Worm (Caenorhabditis elegans) whole organism, young adult: ENCODE measurements around the gene gly-6.

Experiments used
- B0336.3 ChIP-seq: fragments of 200-800 bp; sonication (Bioruptor generic); IDR thresholded peaks from 2 replicates; pipeline ENCODE4 v1.3.6; 2022; ENCODE audit warnings: missing genetic modification characterization, missing compliant biosample characterization
- C06A6.2 ChIP-seq: fragments of 200-800 bp; sonication (Bioruptor generic); conservative IDR thresholded peaks from 2 replicates; pipeline ENCODE4 v1.3.6; 2022; ENCODE audit warnings: missing genetic modification characterization, missing compliant biosample characterization
- D2030.7 ChIP-seq: fragments of 200-800 bp; sonication (Bioruptor generic); IDR thresholded peaks from 2 replicates; pipeline ENCODE4 v1.3.6; 2022; ENCODE audit warnings: missing genetic modification reagents, missing genetic modification characterization, missing compliant biosample characterization
- F55B11.4 ChIP-seq: sonication (generic microtip); optimal IDR thresholded peaks from 2 replicates; lab custom pipeline; 2016; ENCODE audit warnings: missing compliant biosample characterization, missing genetic modification characterization, borderline replicate concordance; ENCODE audit not compliant: insufficient read depth
- K11D2.4 ChIP-seq: fragments of 200-800 bp; sonication (Bioruptor generic); IDR thresholded peaks from 2 replicates; pipeline ENCODE4 v1.3.6; 2022; ENCODE audit warnings: missing genetic modification reagents, missing genetic modification characterization, missing compliant biosample characterization
- ama-1 ChIP-seq, 3 experiments: fragments of 150-350 bp in 1 of 3; sonication (generic microtip) in 2 of 3; optimal IDR thresholded peaks; 2 replicates each; lab custom pipeline; 2014 to 2018; ENCODE audit warnings: missing biosample characterization in 2 of 3, missing genetic modification characterization in 2 of 3, missing genetic modification reagents in 2 of 3
- aptf-2 ChIP-seq: fragments of 200-800 bp; sonication (Bioruptor generic); conservative IDR thresholded peaks from 2 replicates; pipeline ENCODE4 v1.3.6; 2022; ENCODE audit warnings: missing genetic modification reagents, missing genetic modification characterization, missing compliant biosample characterization
- athp-1 ChIP-seq: sonication (generic microtip); optimal IDR thresholded peaks from 2 replicates; lab custom pipeline; 2017; ENCODE audit warnings: mild to moderate bottlenecking, missing genetic modification characterization, missing compliant biosample characterization
- attf-5 ChIP-seq: fragments of 200-800 bp; sonication (Bioruptor generic); optimal IDR thresholded peaks from 2 replicates; lab custom pipeline; 2018; ENCODE audit warnings: mild to moderate bottlenecking, missing genetic modification characterization, missing compliant biosample characterization
- attf-6 ChIP-seq: fragments of 200-800 bp; sonication (Bioruptor generic); IDR thresholded peaks from 2 replicates; pipeline ENCODE4 v1.3.6; 2022; ENCODE audit warnings: missing genetic modification reagents, missing genetic modification characterization, missing compliant biosample characterization
- bed-2 ChIP-seq: fragments of 200-800 bp; sonication (Bioruptor generic); IDR thresholded peaks from 2 replicates; pipeline ENCODE4 v1.3.6; 2022; ENCODE audit warnings: missing genetic modification reagents, missing genetic modification characterization, missing compliant biosample characterization
- ceh-27 ChIP-seq: fragments of 200-800 bp; sonication (Bioruptor generic); optimal IDR thresholded peaks from 2 replicates; lab custom pipeline; 2018; ENCODE audit warnings: mild to moderate bottlenecking, missing genetic modification characterization, moderate library complexity, missing compliant biosample characterization
- ceh-91 ChIP-seq: fragments of 200-800 bp; sonication (Bioruptor generic); IDR thresholded peaks from 2 replicates; pipeline ENCODE4 v1.3.6; 2022; ENCODE audit warnings: missing genetic modification reagents, missing genetic modification characterization, missing compliant biosample characterization
- chd-7 ChIP-seq: sonication (generic microtip); optimal IDR thresholded peaks from 2 replicates; lab custom pipeline; 2016; ENCODE audit warnings: mild to moderate bottlenecking, missing genetic modification characterization, moderate library complexity, missing compliant biosample characterization
- die-1 ChIP-seq: sonication (generic microtip); optimal IDR thresholded peaks from 2 replicates; lab custom pipeline; 2016; ENCODE audit warnings: missing genotype, mild to moderate bottlenecking, missing genetic modification characterization, missing compliant biosample characterization
- dox-1 ChIP-seq: fragments of 200-800 bp; sonication (Bioruptor generic); IDR thresholded peaks from 2 replicates; pipeline ENCODE4 v1.3.6; 2022; ENCODE audit warnings: missing genetic modification reagents, missing genetic modification characterization, missing compliant biosample characterization
- dpff-1 ChIP-seq: sonication (generic microtip); optimal IDR thresholded peaks from 2 replicates; lab custom pipeline; 2017; ENCODE audit warnings: mild to moderate bottlenecking, missing genetic modification characterization, missing compliant biosample characterization
- efl-1 ChIP-seq: fragments of 150-350 bp; optimal IDR thresholded peaks from 2 replicates; lab custom pipeline; 2014; ENCODE audit warnings: missing biosample characterization, missing genetic modification reagents, missing genetic modification characterization
- egl-44 ChIP-seq: fragments of 200-800 bp; sonication (Bioruptor generic); IDR thresholded peaks from 2 replicates; pipeline ENCODE4 v1.3.6; 2022; ENCODE audit warnings: missing genetic modification reagents, missing genetic modification characterization, missing compliant biosample characterization
- ets-4 ChIP-seq: fragments of 200-800 bp; sonication (Bioruptor generic); optimal IDR thresholded peaks from 2 replicates; lab custom pipeline; 2018; ENCODE audit warnings: mild to moderate bottlenecking, missing genetic modification characterization, missing compliant biosample characterization
- fkh-3 ChIP-seq: sonication (generic microtip); optimal IDR thresholded peaks from 2 replicates; lab custom pipeline; 2016; ENCODE audit warnings: mild to moderate bottlenecking, missing genetic modification characterization, missing compliant biosample characterization
- gei-17 ChIP-seq: fragments of 200-800 bp; sonication (Bioruptor generic); optimal IDR thresholded peaks from 2 replicates; lab custom pipeline; 2018; ENCODE audit warnings: mild to moderate bottlenecking, missing genetic modification characterization, missing compliant biosample characterization
- hlh-26 ChIP-seq: fragments of 200-800 bp; sonication (Bioruptor generic); conservative IDR thresholded peaks from 2 replicates; pipeline ENCODE4 v1.3.6; 2022; ENCODE audit warnings: missing genetic modification reagents, missing genetic modification characterization, missing compliant biosample characterization
- hmg-1.2 ChIP-seq: fragments of 200-800 bp; sonication (Bioruptor generic); IDR thresholded peaks from 2 replicates; pipeline ENCODE4 v1.3.6; 2022; ENCODE audit warnings: missing genetic modification reagents, missing genetic modification characterization, missing compliant biosample characterization
- hmg-20 ChIP-seq: fragments of 200-800 bp; sonication (Bioruptor generic); IDR thresholded peaks from 2 replicates; pipeline ENCODE4 v1.3.6; 2022; ENCODE audit warnings: missing genetic modification reagents, missing genetic modification characterization, missing compliant biosample characterization
- let-526 ChIP-seq: fragments of 200-800 bp; sonication (Bioruptor generic); IDR thresholded peaks from 2 replicates; pipeline ENCODE4 v1.3.6; 2022; ENCODE audit warnings: missing genetic modification reagents, missing genetic modification characterization, missing compliant biosample characterization
- lin-35 ChIP-seq, 3 experiments: fragments of 150-350 bp in 2 of 3; sonication (generic microtip) in 1 of 3; optimal IDR thresholded peaks; 2 replicates each; lab custom pipeline; 2014 to 2018; ENCODE audit warnings: missing biosample characterization in 3 of 3, missing genetic modification characterization in 3 of 3, missing genetic modification reagents in 3 of 3
- lin-40 ChIP-seq: sonication (generic microtip); optimal IDR thresholded peaks from 2 replicates; lab custom pipeline; 2016; ENCODE audit warnings: missing genetic modification characterization, mild to moderate bottlenecking, missing compliant biosample characterization, missing genotype, missing genetic modification reagents
- lin-54 ChIP-seq: fragments of 200-800 bp; sonication (Bioruptor generic); optimal IDR thresholded peaks from 2 replicates; lab custom pipeline; 2018; ENCODE audit warnings: mild to moderate bottlenecking, missing genetic modification characterization, missing compliant biosample characterization
- lsy-27 ChIP-seq: sonication (generic microtip); optimal IDR thresholded peaks from 2 replicates; lab custom pipeline; 2017; ENCODE audit warnings: missing genetic modification characterization, mild to moderate bottlenecking, missing compliant biosample characterization, antibody characterized with exemption, missing genotype, borderline replicate concordance; ENCODE audit not compliant: insufficient read depth
- madf-10 ChIP-seq: sonication (generic microtip); optimal IDR thresholded peaks from 2 replicates; lab custom pipeline; 2016; ENCODE audit warnings: mild to moderate bottlenecking, missing genetic modification characterization, missing compliant biosample characterization
- mcd-1 ChIP-seq: fragments of 200-800 bp; sonication (Bioruptor generic); IDR thresholded peaks from 2 replicates; pipeline ENCODE4 v1.3.6; 2022; ENCODE audit warnings: missing genetic modification reagents, missing genetic modification characterization, missing compliant biosample characterization
- nfyb-1 ChIP-seq: fragments of 200-800 bp; sonication (Bioruptor generic); IDR thresholded peaks from 2 replicates; pipeline ENCODE4 v1.3.6; 2022; ENCODE audit warnings: missing genetic modification reagents, missing genetic modification characterization, missing compliant biosample characterization
- nhr-80 ChIP-seq: sonication (generic microtip); optimal IDR thresholded peaks from 2 replicates; lab custom pipeline; 2016; ENCODE audit warnings: missing genetic modification characterization, missing compliant biosample characterization
- pha-4 ChIP-seq: fragments of 150-350 bp; sonication (generic microtip); optimal IDR thresholded peaks from 2 replicates; lab custom pipeline; 2014; ENCODE audit warnings: missing biosample characterization, missing genetic modification reagents, missing genetic modification characterization
- rcor-1 ChIP-seq: fragments of 200-800 bp; sonication (Bioruptor generic); IDR thresholded peaks from 2 replicates; pipeline ENCODE4 v1.3.6; 2022; ENCODE audit warnings: missing genetic modification reagents, missing genetic modification characterization, missing compliant biosample characterization
- snpc-1.1 ChIP-seq: sonication (generic microtip); optimal IDR thresholded peaks from 2 replicates; lab custom pipeline; 2017; ENCODE audit warnings: missing genetic modification characterization, mild to moderate bottlenecking, missing compliant biosample characterization, antibody characterized with exemption, moderate library complexity, missing genotype, missing genetic modification reagents; ENCODE audit not compliant: insufficient read depth
- snpc-4 ChIP-seq, 5 experiments: fragments of 150-350 bp in 1 of 5; sonication (generic microtip) in 4 of 5; optimal IDR thresholded peaks; 2 replicates each; lab custom pipeline; 2014 to 2018; ENCODE audit warnings: missing genetic modification characterization in 5 of 5, missing biosample characterization in 3 of 5, antibody characterized with exemption in 2 of 5, mild to moderate bottlenecking in 2 of 5, missing compliant biosample characterization in 2 of 5, missing genotype in 2 of 5, moderate library complexity in 2 of 5, missing genetic modification reagents in 1 of 5
- somi-1 ChIP-seq: fragments of 200-800 bp; sonication (Bioruptor generic); optimal IDR thresholded peaks from 2 replicates; lab custom pipeline; 2018; ENCODE audit warnings: mild to moderate bottlenecking, missing genetic modification characterization, missing compliant biosample characterization
- tbx-9 ChIP-seq: sonication (generic microtip); optimal IDR thresholded peaks from 2 replicates; lab custom pipeline; 2016; ENCODE audit warnings: borderline replicate concordance, missing genetic modification characterization, inconsistent platforms, missing compliant biosample characterization
- zfh-2 ChIP-seq: fragments of 200-800 bp; sonication (Bioruptor generic); conservative IDR thresholded peaks from 2 replicates; pipeline ENCODE4 v1.3.6; 2022; ENCODE audit warnings: missing genetic modification reagents, missing genetic modification characterization, missing compliant biosample characterization
- ztf-18 ChIP-seq: sonication (generic microtip); optimal IDR thresholded peaks from 2 replicates; lab custom pipeline; 2016; ENCODE audit warnings: missing genotype, mild to moderate bottlenecking, missing genetic modification characterization, missing compliant biosample characterization
- ztf-6 ChIP-seq: fragments of 200-800 bp; sonication (Bioruptor generic); IDR thresholded peaks from 2 replicates; pipeline ENCODE4 v1.3.6; 2022; ENCODE audit warnings: missing genetic modification reagents, missing genetic modification characterization, missing compliant biosample characterization

The gly-6 gene

ce11 chrIII:4284732-4285165 is 46.3 kb downstream of the gly-6 start (continued):
- TF ChIP-seq somi-1 (GFP tag; lab: Kevin White, UChicago) (peak; percentile 75), attf-5 (peak; percentile 85), madf-10 (tag; lab: Kevin White, UChicago) (peak; percentile 64), dpff-1 (tag; lab: Kevin White, UChicago) (no peak), nhr-80 (tag; lab: Kevin White, UChicago) (peak; percentile 88), athp-1 (no peak), die-1 (tag; lab: Kevin White, UChicago) (peak; percentile 25), nfyb-1 (GFP tag; lab: Robert Waterston, UW) (peak; percentile 68; the same call in 1 of the 2 replicates), zfh-2 (GFP tag; lab: Robert Waterston, UW) (peak; percentile 73), lin-40 (tag; lab: Kevin White, UChicago) (peak; percentile 77), mcd-1 (GFP tag; lab: Robert Waterston, UW) (peak; percentile 61), egl-44 (GFP tag; lab: Robert Waterston, UW) (peak; percentile 63; the same call in 1 of the 2 replicates), ets-4 (GFP tag; lab: Kevin White, UChicago) (peak; percentile 40), B0336.3 (peak; percentile 76), lsy-27 (tag; lab: Kevin White, UChicago) (no peak), pha-4 (peak; percentile 57), hmg-1.2 (peak; percentile 83), snpc-4 (GFP tag; optimal IDR thresholded peaks at IDR 0.05; lab: Kevin White, UChicago) (no peak), snpc-4 (tag; optimal IDR thresholded peaks at IDR 0.05; lab: Kevin White, UChicago) (peak in 3 of 4 experiments; percentile 20 to 57 (median 52)), ztf-18 (tag; lab: Kevin White, UChicago) (peak; percentile 21), chd-7 (tag; lab: Kevin White, UChicago) (peak; percentile 51)

ce11 chrIII:4283175-4283574 is 47.9 kb downstream of the gly-6 start:
- TF ChIP-seq attf-5 (no peak), zfh-2 (GFP tag; lab: Robert Waterston, UW) (no peak), rcor-1 (GFP tag; lab: Robert Waterston, UW) (no peak), snpc-1.1 (tag; lab: Kevin White, UChicago) (no peak), ceh-27 (no peak), efl-1 (GFP tag; lab: Kevin White, UChicago) (no peak), let-526 (GFP tag; lab: Robert Waterston, UW) (no peak), snpc-4 (GFP tag; optimal IDR thresholded peaks at IDR 0.05; lab: Kevin White, UChicago) (no peak), snpc-4 (tag; optimal IDR thresholded peaks at IDR 0.05; lab: Kevin White, UChicago) (no peak), lin-35 (GFP tag; optimal IDR thresholded peaks at IDR 0.05; lab: Kevin White, UChicago) (no peak), C06A6.2 (no peak), ama-1 (optimal IDR thresholded peaks at IDR 0.05; lab: Kevin White, UChicago) (no peak), ama-1 (GFP tag; optimal IDR thresholded peaks at IDR 0.05; lab: Kevin White, UChicago) (no peak), fkh-3 (tag; lab: Kevin White, UChicago) (no peak), pha-4 (no peak), mcd-1 (GFP tag; lab: Robert Waterston, UW) (no peak), ztf-6 (no peak), lin-54 (GFP tag; lab: Kevin White, UChicago) (no peak), attf-6 (GFP tag; lab: Robert Waterston, UW) (no peak), hlh-26 (no peak)

- TF ChIP-seq bed-2 (GFP tag; lab: Robert Waterston, UW) (peak; percentile 41; the same call in 1 of the 2 replicates), gei-17 (GFP tag; lab: Kevin White, UChicago) (peak; percentile 94), tbx-9 (tag; lab: Kevin White, UChicago) (no peak), B0336.3 (peak; percentile 99), F55B11.4 (tag; lab: Kevin White, UChicago) (no peak), D2030.7 (GFP tag; lab: Robert Waterston, UW) (no peak), snpc-1.1 (tag; lab: Kevin White, UChicago) (no peak), hmg-20 (GFP tag; lab: Robert Waterston, UW) (peak; percentile 66; the same call in 1 of the 2 replicates), ztf-18 (tag; lab: Kevin White, UChicago) (peak; percentile 82), K11D2.4 (GFP tag; lab: Robert Waterston, UW) (peak; percentile 96), dox-1 (GFP tag; lab: Robert Waterston, UW) (peak; percentile 95), aptf-2 (0 out of 2 replicates have a peak, but pooled peaks have one; percentile 31), ceh-91 (GFP tag; lab: Robert Waterston, UW) (0 out of 2 replicates have a peak, but pooled peaks have one; percentile 25)
Measured at ce11 chrIII:4281955-4282618, 48.9 kb downstream of the gly-6 start.
